Worm (Caenorhabditis elegans) whole organism, L4 larva: ENCODE measurements around the gene fbxa-143.

Experiments
- Y75B8A.6 ChIP-seq: fragments of 200-800 bp; sonication (Bioruptor generic); IDR thresholded peaks from 2 replicates; pipeline ENCODE4 v1.3.6; 2022; ENCODE audit warnings: missing genetic modification reagents, missing genetic modification characterization, missing compliant biosample characterization
- dmd-6 ChIP-seq: fragments of 200-800 bp; sonication (Bioruptor generic); IDR thresholded peaks from 2 replicates; pipeline ENCODE4 v1.3.6; 2022; ENCODE audit warnings: missing genetic modification reagents, missing genetic modification characterization, missing compliant biosample characterization
- dmd-9 ChIP-seq: fragments of 200-800 bp; sonication (Bioruptor generic); IDR thresholded peaks from 2 replicates; pipeline ENCODE4 v1.3.6; 2022; ENCODE audit warnings: missing genetic modification reagents, missing genetic modification characterization, missing compliant biosample characterization
- duxl-1 ChIP-seq: sonication (generic microtip); optimal IDR thresholded peaks from 2 replicates; lab custom pipeline; 2016; ENCODE audit warnings: mild to moderate bottlenecking, missing genetic modification characterization, moderate library complexity, missing compliant biosample characterization; ENCODE audit not compliant: poor library complexity
- egl-27 ChIP-seq: sonication (generic microtip); optimal IDR thresholded peaks from 3 replicates; lab custom pipeline; 2017; ENCODE audit warnings: missing biosample characterization, missing genetic modification reagents, missing genetic modification characterization
- lin-13 ChIP-seq: fragments of 150-350 bp; optimal IDR thresholded peaks from 2 replicates; lab custom pipeline; 2014; ENCODE audit warnings: missing biosample characterization, missing genetic modification reagents, missing genetic modification characterization
- mdl-1 ChIP-seq, 2 experiments: fragments of 150-350 bp in 1 of 2; sonication (generic microtip) in 1 of 2; optimal IDR thresholded peaks; 2 replicates each; lab custom pipeline; 2014 to 2017; ENCODE audit warnings: missing biosample characterization in 2 of 2, missing genetic modification characterization in 2 of 2
- nhr-11 ChIP-seq: fragments of 150-350 bp; optimal IDR thresholded peaks from 2 replicates; lab custom pipeline; 2014; ENCODE audit warnings: missing biosample characterization, missing genetic modification characterization
- nhr-111 ChIP-seq: fragments of 200-800 bp; sonication (Bioruptor generic); optimal IDR thresholded peaks from 2 replicates; lab custom pipeline; 2018; ENCODE audit warnings: mild to moderate bottlenecking, missing genetic modification characterization, missing compliant biosample characterization
- snpc-1.2 ChIP-seq: fragments of 200-800 bp; sonication (Bioruptor generic); IDR thresholded peaks from 2 replicates; pipeline ENCODE4 v1.3.6; 2022; ENCODE audit warnings: missing genetic modification reagents, missing genetic modification characterization, missing compliant biosample characterization
- unc-39 ChIP-seq: sonication (generic microtip); optimal IDR thresholded peaks from 2 replicates; lab custom pipeline; 2017; ENCODE audit warnings: missing biosample characterization, missing genetic modification characterization
- zag-1 ChIP-seq: fragments of 150-350 bp; optimal IDR thresholded peaks from 2 replicates; lab custom pipeline; 2014; ENCODE audit warnings: missing biosample characterization, missing genetic modification characterization

ce11 chrV:16103594-16103993 lies 23.7 kb downstream of the fbxa-143 start, which contains the start of gene argk-1:
- no peak for TF ChIP-seq zag-1
- TF ChIP-seq nhr-11 (tag; lab: Kevin White, UChicago): no peak
- no peak for TF ChIP-seq mdl-1 (tag; optimal IDR thresholded peaks at IDR 0.05; lab: Kevin White, UChicago)
- TF ChIP-seq nhr-111 (GFP tag; lab: Kevin White, UChicago): no peak
- no peak for TF ChIP-seq snpc-1.2 (GFP tag; lab: Robert Waterston, UW)
- TF ChIP-seq unc-39 (tag; lab: Kevin White, UChicago): no peak
- TF ChIP-seq lin-13 (GFP tag; lab: Kevin White, UChicago): no peak
- no peak for TF ChIP-seq egl-27 (tag; lab: Kevin White, UChicago)
- TF ChIP-seq Y75B8A.6 (GFP tag; lab: Robert Waterston, UW): no peak
- no peak for TF ChIP-seq dmd-6
- TF ChIP-seq dmd-9 (GFP tag; lab: Robert Waterston, UW): no peak
- no peak for TF ChIP-seq duxl-1
